Worm (Caenorhabditis elegans): ENCODE data around the gene gpcp-1.

The gpcp-1 gene

DNA sequence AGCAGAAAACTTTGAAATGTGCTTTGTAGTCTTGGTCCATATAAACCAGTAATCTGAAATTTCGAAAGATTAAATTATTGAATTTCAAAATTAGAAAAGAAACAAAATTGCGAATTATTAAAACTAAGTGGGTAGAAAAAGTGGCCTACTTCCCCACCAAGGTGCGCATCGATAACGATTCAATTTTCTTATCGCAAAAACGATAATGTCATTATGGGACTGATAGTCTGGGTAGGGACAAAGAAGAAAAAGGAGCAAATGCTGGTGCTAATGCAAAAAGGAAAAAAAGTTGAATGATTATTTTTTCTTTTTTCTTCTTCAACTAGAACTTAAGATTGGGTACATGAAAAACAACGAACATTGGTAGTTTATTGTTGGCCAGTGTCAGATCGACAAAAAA is at the start of gene gpcp-1:
TSS of gene gpcp-1 (minus strand) at position 53 of the 400 bp plus-strand sequence.
- TF ChIP-seq nhr-12 (tag; optimal IDR thresholded peaks at IDR 0.05) (no peak), fkh-10 (GFP tag; optimal IDR thresholded peaks at IDR 0.05) (no peak), efl-1 (optimal IDR thresholded peaks at IDR 0.05) (no peak), efl-1 (GFP tag; optimal IDR thresholded peaks at IDR 0.05 in 1 of 2) (peak in 1 of 2 experiments; percentile 64), dsc-1 (tag; optimal IDR thresholded peaks at IDR 0.05) (no peak), elt-2 (tag; optimal IDR thresholded peaks at IDR 0.05) (peak; percentile 75)

ce11 chrX:3159542-3159941 is 49.1 kb upstream of the gpcp-1 start, which contains the start of gene gcc-1:
TSS of gene gcc-1 (plus strand) at chrX:3159940.
- TF ChIP-seq lsy-2 (tag; optimal IDR thresholded peaks at IDR 0.05): peak; percentile 5 to 59
- TF ChIP-seq mep-1 (tag; optimal IDR thresholded peaks at IDR 0.05): peak; percentile 10
- peak; percentile 90 for TF ChIP-seq grh-1 (GFP tag; IDR thresholded peaks at IDR 0.05)
- peak; percentile 63 for TF ChIP-seq nhr-71 (tag; optimal IDR thresholded peaks at IDR 0.05)
- TF ChIP-seq nhr-47 (tag; optimal IDR thresholded peaks at IDR 0.05): peak; percentile 62
- peak; percentile 16 for TF ChIP-seq unc-86 (tag; optimal IDR thresholded peaks at IDR 0.05)
- TF ChIP-seq C16A3.4 (tag; optimal IDR thresholded peaks at IDR 0.05): peak; percentile 49
- no peak for TF ChIP-seq aly-2 (tag; optimal IDR thresholded peaks at IDR 0.05)
- TF ChIP-seq ets-5 (GFP tag; IDR thresholded peaks at IDR 0.05): no peak
- no peak for TF ChIP-seq lir-3 (tag; optimal IDR thresholded peaks at IDR 0.05; ENCODE audit: poor library complexity)
- TF ChIP-seq tlp-1 (tag; optimal IDR thresholded peaks at IDR 0.05): no peak
- no peak for TF ChIP-seq egl-13 (tag; optimal IDR thresholded peaks at IDR 0.05)
- no peak for TF ChIP-seq rnt-1 (tag; optimal IDR thresholded peaks at IDR 0.05)
- no peak for TF ChIP-seq sox-4 (tag; optimal IDR thresholded peaks at IDR 0.05)
- peak; percentile 55 for TF ChIP-seq nhr-90 (tag; optimal IDR thresholded peaks at IDR 0.05; ENCODE audit: poor library complexity)
- TF ChIP-seq vab-15 (tag; optimal IDR thresholded peaks at IDR 0.05): no peak
- no peak for TF ChIP-seq mef-2 (tag; optimal IDR thresholded peaks at IDR 0.05)
- peak in 2 of 3 experiments; percentile 23 to 31 for TF ChIP-seq dpl-1 (GFP tag; optimal IDR thresholded peaks at IDR 0.05)
- TF ChIP-seq pax-3 (tag; optimal IDR thresholded peaks at IDR 0.05): no peak
- peak; percentile 13 for TF ChIP-seq pag-3 (tag; optimal IDR thresholded peaks at IDR 0.05; ENCODE audit: borderline replicate concordance, insufficient read depth)
- TF ChIP-seq ceh-82 (tag; optimal IDR thresholded peaks at IDR 0.05): peak in 2 of 3 experiments; percentile 16 to 31
- TF ChIP-seq tbx-2 (tag; optimal IDR thresholded peaks at IDR 0.05): peak; percentile 51
- peak; percentile 46 for TF ChIP-seq swsn-7 (tag; optimal IDR thresholded peaks at IDR 0.05)
- TF ChIP-seq lin-15B (tag; optimal IDR thresholded peaks at IDR 0.05): no peak
- TF ChIP-seq hlh-17 (GFP tag; optimal IDR thresholded peaks at IDR 0.05; ENCODE audit: borderline replicate concordance): no peak
- TF ChIP-seq dsc-1 (tag; optimal IDR thresholded peaks at IDR 0.05): peak; percentile 10
- peak; percentile 20 to 31 for TF ChIP-seq efl-1 (optimal IDR thresholded peaks at IDR 0.05)
- peak; percentile 16 to 34 for TF ChIP-seq efl-1 (GFP tag; optimal IDR thresholded peaks at IDR 0.05 in 1 of 2)
- TF ChIP-seq irx-1 (tag; optimal IDR thresholded peaks at IDR 0.05): peak; percentile 3
- TF ChIP-seq fkh-8 (tag; optimal IDR thresholded peaks at IDR 0.05): peak; percentile 19
- TF ChIP-seq snu-23 (GFP tag; optimal IDR thresholded peaks at IDR 0.05): peak; percentile 55
- TF ChIP-seq zip-4 (GFP tag; optimal IDR thresholded peaks at IDR 0.05): no peak
- no peak for TF ChIP-seq aha-1 (tag; optimal IDR thresholded peaks at IDR 0.05)
- no peak for TF ChIP-seq C34B4.2 (tag; optimal IDR thresholded peaks at IDR 0.05)
- no peak for TF ChIP-seq fkh-10 (GFP tag; optimal IDR thresholded peaks at IDR 0.05)
- TF ChIP-seq nhr-20 (tag; optimal IDR thresholded peaks at IDR 0.05): peak; percentile 59
- TF ChIP-seq blmp-1 (tag; optimal IDR thresholded peaks at IDR 0.05): peak; percentile 75
- peak; percentile 43 for TF ChIP-seq xbp-1 (tag; optimal IDR thresholded peaks at IDR 0.05)
- TF ChIP-seq elt-3 (tag; optimal IDR thresholded peaks at IDR 0.05): peak in 1 of 6 experiments; percentile 56
- no peak for TF ChIP-seq ztf-11 (tag; optimal IDR thresholded peaks at IDR 0.05)
- TF ChIP-seq nhr-19 (GFP tag; conservative IDR thresholded peaks at IDR 0.05): peak; percentile 42; the same call in 1 of the 2 replicates
- no peak for TF ChIP-seq alr-1 (tag; optimal IDR thresholded peaks at IDR 0.05; ENCODE audit: borderline replicate concordance)
- TF ChIP-seq unc-130 (tag; optimal IDR thresholded peaks at IDR 0.05): peak; percentile 31
- peak; percentile 84 for TF ChIP-seq nhr-85 (tag)
- TF ChIP-seq ama-1 (optimal IDR thresholded peaks at IDR 0.05): no peak
- TF ChIP-seq nhr-76 (tag; optimal IDR thresholded peaks at IDR 0.05): no peak
- TF ChIP-seq mdl-1 (tag; optimal IDR thresholded peaks at IDR 0.05): peak in 1 of 2 experiments; percentile 38
- TF ChIP-seq unc-62 (GFP tag; optimal IDR thresholded peaks at IDR 0.05): no peak

All from whole organism, L1 larva.